Fruit fly (Drosophila melanogaster): ENCODE results near the gene obst-H.
A peak's percentile ranks its signal among the peaks of the same experiment; 100 is the strongest.

Gene obst-H

DNA sequence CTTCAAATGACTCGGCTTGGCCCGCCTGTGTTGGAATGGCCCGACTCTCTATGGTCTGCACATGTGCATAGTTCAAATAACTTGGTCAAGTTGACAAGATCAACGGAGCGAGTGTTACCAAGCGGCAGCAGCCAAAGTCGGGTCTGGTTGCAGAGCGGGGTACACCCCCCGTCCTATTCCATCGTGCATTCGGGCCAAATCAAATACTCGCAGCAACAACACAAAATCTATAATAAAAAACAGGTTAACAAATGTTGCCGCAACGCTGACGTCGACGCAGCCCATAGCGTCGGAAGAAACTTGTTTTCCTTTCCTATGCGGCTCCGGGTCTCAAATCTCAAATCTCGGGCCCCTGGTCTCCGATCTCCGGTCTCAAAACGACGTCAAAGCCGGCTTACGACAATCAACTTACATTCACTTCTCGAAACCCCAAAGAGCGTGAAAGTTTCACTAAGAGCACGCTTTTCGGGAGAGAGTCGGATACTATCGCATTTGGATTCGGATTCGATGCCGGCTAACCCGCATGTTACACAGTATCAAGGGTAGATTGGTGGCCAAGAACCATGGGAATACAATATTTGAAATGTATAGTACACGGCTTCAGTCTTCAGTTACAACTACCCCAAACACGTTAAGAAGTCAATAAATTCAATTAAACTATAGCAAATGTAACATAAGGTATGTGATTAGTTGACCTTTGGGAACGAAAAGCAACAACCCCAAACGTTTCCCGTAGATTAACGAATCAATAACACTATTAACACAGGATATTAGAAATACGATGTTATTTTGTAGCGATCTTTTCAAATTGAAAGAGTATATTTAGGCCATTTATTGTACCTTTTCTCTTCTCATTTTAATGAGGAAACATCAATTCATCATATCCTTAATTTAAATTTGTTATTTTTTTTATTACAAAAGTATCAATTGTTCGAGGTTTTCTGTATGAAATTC lies 5.5 kb upstream of the obst-H start (continued):
- TF ChIP-seq CG2120 (GFP tag; optimal IDR thresholded peaks at IDR 0.05): peak; percentile 76
- no peak for TF ChIP-seq corto (GFP tag; optimal IDR thresholded peaks at IDR 0.05)
- no peak for TF ChIP-seq sr (GFP tag; IDR thresholded peaks at IDR 0.05)
- TF ChIP-seq dmrt11E (tag; optimal IDR thresholded peaks at IDR 0.05): peak; percentile 75
- TF ChIP-seq salm (tag; optimal IDR thresholded peaks at IDR 0.05): no peak
- TF ChIP-seq CG11723 (GFP tag; optimal IDR thresholded peaks at IDR 0.05): peak; percentile 61
- TF ChIP-seq CG8765 (GFP tag; IDR thresholded peaks at IDR 0.05): no peak
- peak; percentile 43 to 64 for TF ChIP-seq chif (GFP tag; optimal IDR thresholded peaks at IDR 0.05)
- peak; percentile 28 for TF ChIP-seq maf-S (GFP tag; optimal IDR thresholded peaks at IDR 0.05)
- TF ChIP-seq caup (GFP tag; optimal IDR thresholded peaks at IDR 0.05; ENCODE audit: severe bottlenecking): peak; percentile 44
- peak; percentile 42; the same call in 1 of the 2 replicates for TF ChIP-seq CG6689 (GFP tag; IDR thresholded peaks at IDR 0.05)
- TF ChIP-seq CG14667 (GFP tag; IDR thresholded peaks at IDR 0.05): peak; percentile 38
- peak; percentile 9 for TF ChIP-seq tx (GFP tag; optimal IDR thresholded peaks at IDR 0.05)
- no peak; the same call in 1 of the 2 replicates for TF ChIP-seq CG6272 (GFP tag; IDR thresholded peaks at IDR 0.05)
- TF ChIP-seq CG4617 (GFP tag; optimal IDR thresholded peaks at IDR 0.05; ENCODE audit: borderline replicate concordance): peak; percentile 5
- TF ChIP-seq CG14050 (GFP tag; IDR thresholded peaks at IDR 0.05): no peak; the same call in 2 of the 3 replicates
- peak; percentile 84 for TF ChIP-seq CG13775 (GFP tag; optimal IDR thresholded peaks at IDR 0.05)
- TF ChIP-seq Fer3 (tag; optimal IDR thresholded peaks at IDR 0.05): peak; percentile 13
- TF ChIP-seq bbx (GFP tag; IDR thresholded peaks at IDR 0.05; ENCODE audit: partially characterized antibody): no peak
- peak; percentile 63 for TF ChIP-seq CG2712 (tag; optimal IDR thresholded peaks at IDR 0.05)
- TF ChIP-seq tna (GFP tag; IDR thresholded peaks at IDR 0.05; ENCODE audit: partially characterized antibody): no peak
- no peak for TF ChIP-seq CG43689 (GFP tag; IDR thresholded peaks at IDR 0.05)
- TF ChIP-seq lola (GFP tag; optimal IDR thresholded peaks at IDR 0.05): peak in 1 of 3 experiments; percentile 83
- TF ChIP-seq CG7786 (GFP tag; optimal IDR thresholded peaks at IDR 0.05): peak; percentile 42
- peak; percentile 97 for TF ChIP-seq chinmo (GFP tag; IDR thresholded peaks at IDR 0.05; ENCODE audit: partially characterized antibody)
- TF ChIP-seq CG10979 (tag; optimal IDR thresholded peaks at IDR 0.05): peak; percentile 62
- peak; percentile 35 for TF ChIP-seq Mad (GFP tag; optimal IDR thresholded peaks at IDR 0.05)
- TF ChIP-seq ara (GFP tag; IDR thresholded peaks at IDR 0.05): peak; percentile 36; the same call in 1 of the 2 replicates
- TF ChIP-seq Scr (GFP tag; IDR thresholded peaks at IDR 0.05; ENCODE audit: partially characterized antibody): no peak
- TF ChIP-seq CG3995 (GFP tag; optimal IDR thresholded peaks at IDR 0.05): no peak
- TF ChIP-seq cg (GFP tag; optimal IDR thresholded peaks at IDR 0.05): no peak
- peak; percentile 29; the same call in 1 of the 2 replicates for TF ChIP-seq H2.0 (GFP tag; IDR thresholded peaks at IDR 0.05)
- peak; percentile 0 for TF ChIP-seq Ets97D (GFP tag; optimal IDR thresholded peaks at IDR 0.05)
- peak; percentile 18 for TF ChIP-seq en (GFP tag; optimal IDR thresholded peaks at IDR 0.05)
- TF ChIP-seq CG17829 (tag; optimal IDR thresholded peaks at IDR 0.05): peak; percentile 22
- peak; percentile 34 for TF ChIP-seq gsb-n (tag; optimal IDR thresholded peaks at IDR 0.05)
- TF ChIP-seq lmd (GFP tag; IDR thresholded peaks at IDR 0.05): peak; percentile 58; the same call in 1 of the 2 replicates
- TF ChIP-seq Taf1 (GFP tag; IDR thresholded peaks at IDR 0.05): 0 out of 2 replicates have a peak, but pooled peaks have one; percentile 28
- peak; percentile 41; the same call in 1 of the 2 replicates for TF ChIP-seq HLH3B (GFP tag; IDR thresholded peaks at IDR 0.05)
- TF ChIP-seq Dip3 (GFP tag; optimal IDR thresholded peaks at IDR 0.05): peak; percentile 56
- TF ChIP-seq bcd (GFP tag; optimal IDR thresholded peaks at IDR 0.05): peak; percentile 72
- peak; percentile 38 for TF ChIP-seq btn (GFP tag; optimal IDR thresholded peaks at IDR 0.05)
- TF ChIP-seq CG1647 (GFP tag; optimal IDR thresholded peaks at IDR 0.05): peak; percentile 40
- TF ChIP-seq CG2875 (GFP tag; optimal IDR thresholded peaks at IDR 0.05): no peak
- TF ChIP-seq pnt (GFP tag; optimal IDR thresholded peaks at IDR 0.05): peak; percentile 56
- TF ChIP-seq CG34422 (GFP tag; IDR thresholded peaks at IDR 0.05): peak; percentile 67
- TF ChIP-seq CG1832 (GFP tag; optimal IDR thresholded peaks at IDR 0.05): no peak

Measured in whole organism, embryonic.